Worm (Caenorhabditis elegans): ENCODE results near the gene mab-23.

DNA sequence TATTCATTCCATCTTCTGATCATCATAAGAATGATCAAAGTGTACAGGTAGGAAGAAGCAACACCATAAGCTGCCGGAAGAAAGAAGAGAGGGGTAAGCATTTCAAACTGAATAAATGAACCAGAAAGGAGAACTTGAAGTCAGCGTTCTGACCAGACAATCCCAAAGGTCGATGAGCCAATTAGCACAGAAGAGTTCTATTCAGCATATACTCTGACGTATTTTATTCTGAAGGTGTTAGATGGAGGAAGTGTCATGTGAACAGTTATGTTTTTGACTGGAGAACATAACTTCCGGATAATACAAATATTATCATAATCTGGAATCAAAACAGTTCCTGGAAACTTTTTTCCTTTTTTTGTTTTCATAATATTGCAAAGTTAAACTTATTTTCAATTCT is 44.2 kb upstream of the mab-23 start, which contains the start of gene srg-32:
- TF ChIP-seq him-1 (tag; optimal IDR thresholded peaks at IDR 0.05) (no peak), dao-5 (tag; optimal IDR thresholded peaks at IDR 0.05) (no peak)
